Worm (Caenorhabditis elegans) whole organism, early embryonic: ENCODE data around the gene ins-22.

Experiments used
- F13C5.2 ChIP-seq: sonication (generic microtip); optimal IDR thresholded peaks from 2 replicates; lab custom pipeline; 2017; ENCODE audit warnings: mild to moderate bottlenecking, missing genetic modification characterization, inconsistent platforms, missing compliant biosample characterization
- ama-1 ChIP-seq: fragments of 150-350 bp; optimal IDR thresholded peaks from 2 replicates; lab custom pipeline; 2014
- ceh-13 ChIP-seq: fragments of 200-800 bp; sonication (Bioruptor generic); optimal IDR thresholded peaks from 2 replicates; lab custom pipeline; 2018; ENCODE audit warnings: mild to moderate bottlenecking, missing genetic modification characterization, missing compliant biosample characterization
- ets-7 ChIP-seq: sonication (generic microtip); optimal IDR thresholded peaks from 2 replicates; lab custom pipeline; 2016; ENCODE audit warnings: missing genotype, missing genetic modification characterization, missing compliant biosample characterization
- flt-1 ChIP-seq: fragments of 200-800 bp; sonication (Bioruptor generic); IDR thresholded peaks from 2 replicates; pipeline ENCODE4 v1.3.6; 2022; ENCODE audit warnings: missing genetic modification characterization, missing compliant biosample characterization
- hmbx-1 ChIP-seq: sonication (generic microtip); optimal IDR thresholded peaks from 2 replicates; lab custom pipeline; 2016; ENCODE audit warnings: mild to moderate bottlenecking, missing genetic modification characterization, missing compliant biosample characterization
- hmg-4 ChIP-seq: fragments of 200-800 bp; sonication (Bioruptor generic); optimal IDR thresholded peaks from 2 replicates; lab custom pipeline; 2018; ENCODE audit warnings: mild to moderate bottlenecking, missing genetic modification characterization, missing compliant biosample characterization
- hnd-1 ChIP-seq: sonication (generic microtip); optimal IDR thresholded peaks from 2 replicates; lab custom pipeline; 2016; ENCODE audit warnings: missing genetic modification characterization, missing compliant biosample characterization
- pes-1 ChIP-seq: fragments of 200-800 bp; sonication (Bioruptor generic); IDR thresholded peaks from 2 replicates; pipeline ENCODE4 v1.3.6; 2022; ENCODE audit warnings: missing genetic modification reagents, missing genetic modification characterization, missing compliant biosample characterization
- scrt-1 ChIP-seq: fragments of 200-800 bp; sonication (Bioruptor generic); IDR thresholded peaks from 2 replicates; pipeline ENCODE4 v1.3.6; 2022; ENCODE audit warnings: missing genetic modification characterization, missing compliant biosample characterization
- sea-1 ChIP-seq: fragments of 200-800 bp; sonication (Bioruptor generic); conservative IDR thresholded peaks from 2 replicates; pipeline ENCODE4 v1.3.6; 2022; ENCODE audit warnings: missing genetic modification characterization, missing compliant biosample characterization
- tbx-11 ChIP-seq: fragments of 200-800 bp; sonication (Bioruptor generic); IDR thresholded peaks from 2 replicates; pipeline ENCODE4 v1.3.6; 2022; ENCODE audit warnings: missing genetic modification characterization, missing compliant biosample characterization
- tbx-37 ChIP-seq: fragments of 200-800 bp; sonication (Bioruptor generic); conservative IDR thresholded peaks from 2 replicates; pipeline ENCODE4 v1.3.6; 2022; ENCODE audit warnings: missing genetic modification reagents, missing genetic modification characterization, missing compliant biosample characterization
- tra-4 ChIP-seq: sonication (generic microtip); optimal IDR thresholded peaks from 2 replicates; lab custom pipeline; 2017; ENCODE audit warnings: missing genetic modification characterization, missing compliant biosample characterization

- TF ChIP-seq tbx-11 (GFP tag; lab: Robert Waterston, UW) (no peak), sea-1 (GFP tag; lab: Robert Waterston, UW) (no peak), scrt-1 (GFP tag; lab: Robert Waterston, UW) (no peak), F13C5.2 (tag; lab: Kevin White, UChicago) (no peak), ama-1 (lab: Kevin White, UChicago) (no peak), flt-1 (no peak), tra-4 (tag; lab: Kevin White, UChicago) (no peak), hmg-4 (GFP tag; lab: Kevin White, UChicago) (no peak), ets-7 (tag; lab: Kevin White, UChicago) (no peak), tbx-37 (GFP tag; lab: Robert Waterston, UW) (no peak), hmbx-1 (tag; lab: Kevin White, UChicago) (no peak), hnd-1 (tag; lab: Kevin White, UChicago) (no peak), ceh-13 (GFP tag; lab: Kevin White, UChicago) (no peak), pes-1 (no peak)
Measured at ce11 chrIII:9988352-9988751, 37.7 kb upstream of the ins-22 start, which contains the start of gene C05B5.1.
